Worm (Caenorhabditis elegans) whole organism, L4 larva: ENCODE data around the gene F21C10.18.

Experiments used
- Y75B8A.6 ChIP-seq: fragments of 200-800 bp; sonication (Bioruptor generic); IDR thresholded peaks from 2 replicates; pipeline ENCODE4 v1.3.6; 2022; ENCODE audit warnings: missing genetic modification reagents, missing genetic modification characterization, missing compliant biosample characterization
- dpl-1 ChIP-seq: fragments of 150-350 bp; optimal IDR thresholded peaks from 2 replicates; lab custom pipeline; 2014; ENCODE audit warnings: missing biosample characterization, missing genetic modification reagents, missing genetic modification characterization
- egl-43 ChIP-seq: fragments of 200-800 bp; sonication (Bioruptor generic); IDR thresholded peaks from 2 replicates; pipeline ENCODE4 v1.3.6; 2022; ENCODE audit warnings: missing genetic modification reagents, missing genetic modification characterization, missing compliant biosample characterization
- lir-3 ChIP-seq: sonication (generic microtip); optimal IDR thresholded peaks from 2 replicates; lab custom pipeline; 2016; ENCODE audit warnings: mild to moderate bottlenecking, missing genetic modification characterization, missing compliant biosample characterization
- mep-1 ChIP-seq: fragments of 150-350 bp; sonication (generic microtip); optimal IDR thresholded peaks from 3 replicates; lab custom pipeline; 2014; ENCODE audit warnings: missing biosample characterization, missing genetic modification characterization
- nhr-111 ChIP-seq: fragments of 200-800 bp; sonication (Bioruptor generic); optimal IDR thresholded peaks from 2 replicates; lab custom pipeline; 2018; ENCODE audit warnings: mild to moderate bottlenecking, missing genetic modification characterization, missing compliant biosample characterization
- unc-39 ChIP-seq: sonication (generic microtip); optimal IDR thresholded peaks from 2 replicates; lab custom pipeline; 2017; ENCODE audit warnings: missing biosample characterization, missing genetic modification characterization
- ztf-11 ChIP-seq: fragments of 150-350 bp; optimal IDR thresholded peaks from 2 replicates; lab custom pipeline; 2014; ENCODE audit warnings: missing biosample characterization, missing genetic modification characterization

DNA sequence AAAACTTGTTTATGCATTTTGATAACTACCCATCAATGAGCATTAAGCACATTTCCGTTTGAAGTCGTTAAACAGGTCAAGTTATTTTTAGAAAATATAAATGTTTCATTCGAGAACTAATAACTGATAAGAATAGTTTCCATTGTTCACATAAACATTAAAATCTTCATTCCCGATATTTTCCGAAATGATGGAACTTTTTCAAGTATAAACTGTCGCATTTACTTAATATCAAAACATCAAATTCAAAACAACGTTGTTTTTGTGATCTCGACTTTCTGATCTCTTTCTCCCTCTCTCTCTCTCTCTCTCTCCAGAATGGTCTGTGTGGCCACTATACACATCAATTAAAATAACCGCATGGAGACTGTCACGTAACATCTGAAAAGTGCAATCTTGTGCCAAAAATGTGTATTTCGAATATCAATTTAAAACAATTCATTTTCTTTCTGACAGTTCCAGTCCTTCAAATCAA lies 33.9 kb upstream of the F21C10.18 start:
- TF ChIP-seq ztf-11 (no peak), mep-1 (tag; lab: Kevin White, UChicago) (peak; percentile 59), nhr-111 (GFP tag; lab: Kevin White, UChicago) (no peak), lir-3 (tag; lab: Kevin White, UChicago) (no peak), unc-39 (tag; lab: Kevin White, UChicago) (no peak), dpl-1 (GFP tag; lab: Kevin White, UChicago) (no peak), egl-43 (GFP tag; lab: Robert Waterston, UW) (no peak), Y75B8A.6 (GFP tag; lab: Robert Waterston, UW) (no peak)
